Fruit fly (Drosophila melanogaster): ENCODE results near the gene Mcm10.

Mcm10 gene

DNA sequence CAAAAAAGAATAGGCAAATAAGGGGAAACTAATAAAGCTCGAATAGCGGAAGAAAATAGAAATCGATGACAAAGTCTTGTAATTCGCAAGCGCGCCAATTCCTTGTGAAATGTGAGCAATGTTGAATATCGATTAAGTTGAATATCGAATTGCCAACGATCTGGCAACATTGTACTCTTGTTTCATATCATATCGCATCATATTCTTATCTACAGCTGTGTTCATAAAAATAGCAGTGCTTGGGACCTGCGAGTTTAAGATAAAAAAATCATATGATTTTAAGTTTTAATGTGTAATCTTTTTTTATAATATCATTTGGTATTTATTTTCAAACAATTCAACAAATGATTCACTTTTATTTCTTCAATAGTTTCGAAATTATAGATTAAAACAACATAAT, 30.7 kb upstream of the Mcm10 start (continued):
- TF ChIP-seq CG15514 (GFP tag; optimal IDR thresholded peaks at IDR 0.05) (peak; percentile 80), CG6254 (GFP tag; optimal IDR thresholded peaks at IDR 0.05) (peak; percentile 15), CG7556 (GFP tag; optimal IDR thresholded peaks at IDR 0.05) (no peak), yki (optimal IDR thresholded peaks at IDR 0.05) (no peak), sr (GFP tag; IDR thresholded peaks at IDR 0.05) (no peak), Doc3 (GFP tag; IDR thresholded peaks at IDR 0.05; ENCODE audit: partially characterized antibody) (peak; percentile 63; the same call in 2 of the 3 replicates), Dbx (GFP tag; IDR thresholded peaks at IDR 0.05) (peak; percentile 55; the same call in 1 of the 3 replicates), CG15011 (GFP tag; optimal IDR thresholded peaks at IDR 0.05) (no peak), CG15696 (tag; optimal IDR thresholded peaks at IDR 0.05) (peak; percentile 28), Mad (GFP tag; optimal IDR thresholded peaks at IDR 0.05) (no peak), CG10654 (GFP tag; optimal IDR thresholded peaks at IDR 0.05) (peak; percentile 16), CG2712 (tag; optimal IDR thresholded peaks at IDR 0.05) (peak; percentile 69), CG31365 (tag; optimal IDR thresholded peaks at IDR 0.05) (no peak), trem (tag; optimal IDR thresholded peaks at IDR 0.05) (peak; percentile 67), CG3407 (GFP tag; optimal IDR thresholded peaks at IDR 0.05) (no peak), fd102C (GFP tag; optimal IDR thresholded peaks at IDR 0.05) (no peak), lilli (GFP tag; optimal IDR thresholded peaks at IDR 0.05) (peak; percentile 47), Myb (GFP tag; optimal IDR thresholded peaks at IDR 0.05) (no peak), Bteb2 (GFP tag; optimal IDR thresholded peaks at IDR 0.05) (peak; percentile 53), Rfx (GFP tag; IDR thresholded peaks at IDR 0.05) (peak; percentile 74), CG31441 (GFP tag; IDR thresholded peaks at IDR 0.05) (peak; percentile 59; the same call in 1 of the 2 replicates), Gsc (GFP tag; IDR thresholded peaks at IDR 0.05) (no peak), CG10979 (tag; optimal IDR thresholded peaks at IDR 0.05) (peak; percentile 58), CG14667 (GFP tag; IDR thresholded peaks at IDR 0.05) (peak; percentile 35; the same call in 1 of the 2 replicates), nau (GFP tag; optimal IDR thresholded peaks at IDR 0.05) (peak; percentile 41), zfh1 (GFP tag; IDR thresholded peaks at IDR 0.05) (0 out of 3 replicates have a peak, but pooled peaks have one; percentile 43), D (optimal IDR thresholded peaks at IDR 0.05) (no peak), D (GFP tag; optimal IDR thresholded peaks at IDR 0.05) (no peak), chif (GFP tag; optimal IDR thresholded peaks at IDR 0.05) (no peak), Taf1 (GFP tag; IDR thresholded peaks at IDR 0.05) (no peak), dm (GFP tag; optimal IDR thresholded peaks at IDR 0.05) (peak; percentile 16), CG7928 (GFP tag; optimal IDR thresholded peaks at IDR 0.05) (no peak), CG10431 (GFP tag; optimal IDR thresholded peaks at IDR 0.05) (no peak), Antp (GFP tag; optimal IDR thresholded peaks at IDR 0.05) (peak; percentile 14), sob (GFP tag; IDR thresholded peaks at IDR 0.05) (0 out of 2 replicates have a peak, but pooled peaks have one; percentile 40), Rx (GFP tag; IDR thresholded peaks at IDR 0.05) (no peak), Drgx (GFP tag; IDR thresholded peaks at IDR 0.05) (0 out of 2 replicates have a peak, but pooled peaks have one; percentile 18), al (GFP tag; IDR thresholded peaks at IDR 0.05) (peak; percentile 58), H15 (GFP tag; IDR thresholded peaks at IDR 0.05) (no peak), CG14441 (GFP tag; IDR thresholded peaks at IDR 0.05) (no peak), hbn (GFP tag; IDR thresholded peaks at IDR 0.05; ENCODE audit: partially characterized antibody) (peak; percentile 73), CG1832 (GFP tag; optimal IDR thresholded peaks at IDR 0.05) (no peak), jing (GFP tag; optimal IDR thresholded peaks at IDR 0.05) (no peak), CG10565 (GFP tag; optimal IDR thresholded peaks at IDR 0.05) (no peak), Adf1 (GFP tag; IDR thresholded peaks at IDR 0.05) (no peak), CG2116 (GFP tag; optimal IDR thresholded peaks at IDR 0.05) (peak; percentile 93), grn (GFP tag; optimal IDR thresholded peaks at IDR 0.05) (peak; percentile 90), HLH3B (GFP tag; IDR thresholded peaks at IDR 0.05) (peak; percentile 66; the same call in 1 of the 2 replicates), Optix (GFP tag; IDR thresholded peaks at IDR 0.05) (no peak), CG12236 (GFP tag; optimal IDR thresholded peaks at IDR 0.05) (no peak), CG4707 (GFP tag; optimal IDR thresholded peaks at IDR 0.05) (peak; percentile 28), Fer2 (tag; optimal IDR thresholded peaks at IDR 0.05) (no peak)
